Worm (Caenorhabditis elegans): ENCODE results near the gene C47E12.9.

Gene C47E12.9

ce11 chrIV:10003372-10003771 is 28.9 kb downstream of the C47E12.9 start, which contains the start of the genes C47E12.2 and sars-1:
C47E12.2 (minus strand) TSS chrIV:10003502.
sars-1 (plus strand) TSS chrIV:10003726.
- peak; percentile 48 for TF ChIP-seq nfya-1 (tag; optimal IDR thresholded peaks at IDR 0.05; ENCODE audit: insufficient read depth)
- no peak for TF ChIP-seq eor-1 (tag; optimal IDR thresholded peaks at IDR 0.05)
- no peak for TF ChIP-seq jun-1 (tag; optimal IDR thresholded peaks at IDR 0.05)
- TF ChIP-seq hmg-11 (tag; optimal IDR thresholded peaks at IDR 0.05), result peak; percentile 42
- TF ChIP-seq egl-27 (tag; optimal IDR thresholded peaks at IDR 0.05), result no peak
- no peak for TF ChIP-seq sea-2 (GFP tag; optimal IDR thresholded peaks at IDR 0.05)
- TF ChIP-seq ceh-9 (tag; optimal IDR thresholded peaks at IDR 0.05), result no peak
- no peak for TF ChIP-seq ztf-11 (tag; optimal IDR thresholded peaks at IDR 0.05)
- TF ChIP-seq unc-39 (tag; optimal IDR thresholded peaks at IDR 0.05), result no peak
- peak; percentile 43 for TF ChIP-seq lin-15B (tag; optimal IDR thresholded peaks at IDR 0.05)
- TF ChIP-seq elt-2 (tag; optimal IDR thresholded peaks at IDR 0.05), result no peak
- no peak for TF ChIP-seq fkh-2 (tag; optimal IDR thresholded peaks at IDR 0.05)
- TF ChIP-seq zag-1 (tag; optimal IDR thresholded peaks at IDR 0.05), result no peak
- TF ChIP-seq egl-5 (tag; optimal IDR thresholded peaks at IDR 0.05), result peak; percentile 4
- no peak for TF ChIP-seq nhr-28 (tag; optimal IDR thresholded peaks at IDR 0.05)
- peak; percentile 49 for TF ChIP-seq pha-4 (tag; optimal IDR thresholded peaks at IDR 0.05)
- no peak for TF ChIP-seq daf-12 (tag; optimal IDR thresholded peaks at IDR 0.05)
- no peak for TF ChIP-seq ama-1 (optimal IDR thresholded peaks at IDR 0.05)
- TF ChIP-seq nhr-67 (tag; optimal IDR thresholded peaks at IDR 0.05), result no peak
- TF ChIP-seq fkh-10 (GFP tag; optimal IDR thresholded peaks at IDR 0.05), result no peak
- TF ChIP-seq ceh-16 (tag; optimal IDR thresholded peaks at IDR 0.05), result no peak

ce11 chrIV:10006792-10007191 is 32.3 kb downstream of the C47E12.9 start, which contains the start of gene C47E12.13:
C47E12.13 (minus strand) TSS chrIV:10006892.
- no peak for TF ChIP-seq fkh-2 (tag; optimal IDR thresholded peaks at IDR 0.05)
- no peak for TF ChIP-seq nhr-77 (tag; optimal IDR thresholded peaks at IDR 0.05)
- TF ChIP-seq ztf-4 (tag; optimal IDR thresholded peaks at IDR 0.05), result no peak
- no peak for TF ChIP-seq lsy-12 (tag; optimal IDR thresholded peaks at IDR 0.05)
- no peak for TF ChIP-seq elt-2 (tag; optimal IDR thresholded peaks at IDR 0.05)
- TF ChIP-seq snpc-4 (tag; optimal IDR thresholded peaks at IDR 0.05), result no peak
- TF ChIP-seq nhr-28 (tag; optimal IDR thresholded peaks at IDR 0.05), result no peak
- no peak for TF ChIP-seq R02D3.7 (tag; optimal IDR thresholded peaks at IDR 0.05)
- TF ChIP-seq nhr-67 (tag; optimal IDR thresholded peaks at IDR 0.05), result no peak
- TF ChIP-seq ztf-11 (tag; optimal IDR thresholded peaks at IDR 0.05), result no peak
- no peak for TF ChIP-seq pha-4 (tag; optimal IDR thresholded peaks at IDR 0.05)
- no peak for TF ChIP-seq nhr-76 (tag; optimal IDR thresholded peaks at IDR 0.05)
- TF ChIP-seq egl-5 (tag; optimal IDR thresholded peaks at IDR 0.05), result no peak
- TF ChIP-seq lin-15B (tag; optimal IDR thresholded peaks at IDR 0.05), result no peak

- TF ChIP-seq unc-39 (tag; optimal IDR thresholded peaks at IDR 0.05) (no peak), lin-15B (tag; optimal IDR thresholded peaks at IDR 0.05) (no peak), nhr-25 (tag; optimal IDR thresholded peaks at IDR 0.05) (peak; percentile 78), nfya-1 (tag; optimal IDR thresholded peaks at IDR 0.05; ENCODE audit: insufficient read depth) (no peak), nhr-76 (tag; optimal IDR thresholded peaks at IDR 0.05) (no peak), pha-4 (tag; optimal IDR thresholded peaks at IDR 0.05) (peak; percentile 63), egl-27 (tag; optimal IDR thresholded peaks at IDR 0.05) (no peak), jun-1 (tag; optimal IDR thresholded peaks at IDR 0.05) (no peak), tbx-2 (tag; optimal IDR thresholded peaks at IDR 0.05) (no peak), hmg-11 (tag; optimal IDR thresholded peaks at IDR 0.05) (peak; percentile 22), nhr-43 (tag; optimal IDR thresholded peaks at IDR 0.05; ENCODE audit: poor library complexity, severe bottlenecking) (peak; percentile 41), nhr-23 (tag; optimal IDR thresholded peaks at IDR 0.05) (peak; percentile 91)
Measured at ce11 chrIV:10007758-10008157, 33.3 kb downstream of the C47E12.9 start.

- TF ChIP-seq lin-39 (tag; optimal IDR thresholded peaks at IDR 0.05), result no peak
- peak; percentile 61 for TF ChIP-seq nhr-23 (tag; optimal IDR thresholded peaks at IDR 0.05)
- no peak for TF ChIP-seq skn-1 (tag; optimal IDR thresholded peaks at IDR 0.05)
- no peak for TF ChIP-seq ceh-82 (tag; optimal IDR thresholded peaks at IDR 0.05)
Measured at ce11 chrIV:10009536-10009935, 35.0 kb downstream of the C47E12.9 start, which contains the start of gene magu-4. magu-4 (plus strand) TSS chrIV:10009753.

- TF ChIP-seq snpc-4 (tag; optimal IDR thresholded peaks at IDR 0.05) (no peak), hmg-11 (tag; optimal IDR thresholded peaks at IDR 0.05) (no peak), R02D3.7 (tag; optimal IDR thresholded peaks at IDR 0.05) (no peak), nhr-76 (tag; optimal IDR thresholded peaks at IDR 0.05) (no peak), nhr-237 (tag; optimal IDR thresholded peaks at IDR 0.05) (no peak), jun-1 (tag; optimal IDR thresholded peaks at IDR 0.05) (no peak), ceh-82 (tag; optimal IDR thresholded peaks at IDR 0.05) (no peak), aly-2 (tag; optimal IDR thresholded peaks at IDR 0.05) (no peak), elt-2 (tag; optimal IDR thresholded peaks at IDR 0.05) (no peak), nhr-77 (tag; optimal IDR thresholded peaks at IDR 0.05) (no peak), nhr-67 (tag; optimal IDR thresholded peaks at IDR 0.05) (no peak), nhr-25 (tag; optimal IDR thresholded peaks at IDR 0.05) (no peak), daf-12 (tag; optimal IDR thresholded peaks at IDR 0.05) (no peak), egl-27 (tag; optimal IDR thresholded peaks at IDR 0.05) (no peak)
Measured at ce11 chrIV:10016977-10017376, 42.5 kb downstream of the C47E12.9 start, which contains the start of gene ent-7. ent-7 (plus strand) TSS chrIV:10017277.
